Worm (Caenorhabditis elegans): ENCODE measurements around the gene srg-53.

DNA sequence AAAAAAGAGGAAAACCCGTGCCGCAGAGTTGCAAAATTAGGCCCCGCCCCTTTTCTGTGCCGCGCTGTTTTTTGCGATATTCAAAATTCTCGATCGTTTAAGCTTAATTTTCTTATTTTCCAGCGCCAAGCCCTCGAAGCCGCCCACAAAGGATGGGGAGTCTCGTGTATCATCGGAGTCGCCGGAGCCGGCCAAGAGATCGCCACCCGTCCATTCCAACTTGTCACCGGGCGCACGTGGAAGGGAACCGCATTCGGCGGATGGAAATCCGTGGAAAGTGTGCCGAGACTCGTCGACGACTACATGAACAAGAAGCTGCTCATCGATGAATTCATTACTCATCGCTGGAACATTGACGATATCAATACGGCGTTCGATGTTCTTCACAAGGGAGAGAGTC is 36.4 kb downstream of the srg-53 start:
- TF ChIP-seq him-1 (tag; optimal IDR thresholded peaks at IDR 0.05) (no peak), nhr-90 (tag; optimal IDR thresholded peaks at IDR 0.05) (no peak), nhr-27 (tag; optimal IDR thresholded peaks at IDR 0.05) (no peak), ama-1 (optimal IDR thresholded peaks at IDR 0.05) (no peak), ama-1 (GFP tag; optimal IDR thresholded peaks at IDR 0.05) (no peak), B0019.2 (GFP tag; conservative IDR thresholded peaks at IDR 0.05) (no peak), K11D2.4 (GFP tag; IDR thresholded peaks at IDR 0.05) (no peak), C06A6.2 (GFP tag; conservative IDR thresholded peaks at IDR 0.05) (no peak), F37B4.10 (GFP tag; IDR thresholded peaks at IDR 0.05) (peak; percentile 92; the same call in 1 of the 2 replicates), let-526 (GFP tag; IDR thresholded peaks at IDR 0.05) (no peak), unc-130 (GFP tag; optimal IDR thresholded peaks at IDR 0.05) (no peak), pha-4 (tag; optimal IDR thresholded peaks at IDR 0.05) (no peak)
